Worm (Caenorhabditis elegans) whole organism, L4 larva: Measurements from ENCODE around the gene F57G12.2.
A peak's percentile ranks its signal among the peaks of the same experiment; 100 is the strongest.

Experiments used
- T20F7.1 ChIP-seq: fragments of 200-800 bp; sonication (Bioruptor generic); optimal IDR thresholded peaks from 2 replicates; lab custom pipeline; 2018; ENCODE audit warnings: mild to moderate bottlenecking, missing genetic modification characterization, missing compliant biosample characterization
- aha-1 ChIP-seq: fragments of 150-350 bp; peaks from one replicate; lab custom pipeline; 2014; ENCODE audit warnings: missing biosample characterization, missing genetic modification characterization
- ceh-20 ChIP-seq: fragments of 200-800 bp; sonication (Bioruptor generic); IDR thresholded peaks from 2 replicates; pipeline ENCODE4 v1.3.6; 2022; ENCODE audit warnings: missing genetic modification reagents, missing genetic modification characterization, missing compliant biosample characterization
- ctbp-1 ChIP-seq: fragments of 200-800 bp; sonication (Bioruptor generic); IDR thresholded peaks from 2 replicates; pipeline ENCODE4 v1.3.6; 2022; ENCODE audit warnings: missing genetic modification reagents, missing genetic modification characterization, missing compliant biosample characterization
- daf-16 ChIP-seq, 3 experiments: sonication (generic microtip); optimal IDR thresholded peaks; 2 replicates each; lab custom pipeline; 2016 to 2017; ENCODE audit warnings: missing genetic modification characterization in 3 of 3, missing genetic modification reagents in 3 of 3, mild to moderate bottlenecking in 2 of 3, missing compliant biosample characterization in 2 of 3, missing biosample characterization in 1 of 3, moderate library complexity in 1 of 3
- daf-19 ChIP-seq: fragments of 200-800 bp; sonication (Bioruptor generic); conservative IDR thresholded peaks from 2 replicates; pipeline ENCODE4 v1.3.6; 2022; ENCODE audit warnings: missing genetic modification characterization, missing compliant biosample characterization
- dmd-6 ChIP-seq: fragments of 200-800 bp; sonication (Bioruptor generic); IDR thresholded peaks from 2 replicates; pipeline ENCODE4 v1.3.6; 2022; ENCODE audit warnings: missing genetic modification reagents, missing genetic modification characterization, missing compliant biosample characterization
- dmd-8 ChIP-seq: fragments of 200-800 bp; sonication (Bioruptor generic); IDR thresholded peaks from 2 replicates; pipeline ENCODE4 v1.3.6; 2022; ENCODE audit warnings: missing genetic modification characterization, missing compliant biosample characterization
- dpl-1 ChIP-seq: fragments of 150-350 bp; optimal IDR thresholded peaks from 2 replicates; lab custom pipeline; 2014; ENCODE audit warnings: missing biosample characterization, missing genetic modification reagents, missing genetic modification characterization
- dve-1 ChIP-seq: sonication (generic microtip); optimal IDR thresholded peaks from 2 replicates; lab custom pipeline; 2017; ENCODE audit warnings: antibody characterized with exemption, mild to moderate bottlenecking, missing genetic modification characterization, missing compliant biosample characterization; ENCODE audit not compliant: insufficient read depth
- egl-43 ChIP-seq: fragments of 200-800 bp; sonication (Bioruptor generic); IDR thresholded peaks from 2 replicates; pipeline ENCODE4 v1.3.6; 2022; ENCODE audit warnings: missing genetic modification reagents, missing genetic modification characterization, missing compliant biosample characterization
- gei-8 ChIP-seq: fragments of 200-800 bp; sonication (Bioruptor generic); optimal IDR thresholded peaks from 2 replicates; lab custom pipeline; 2018; ENCODE audit warnings: mild to moderate bottlenecking, missing genetic modification characterization, missing compliant biosample characterization
- hif-1 ChIP-seq, 2 experiments: sonication (generic microtip); optimal IDR thresholded peaks; 2 replicates each; lab custom pipeline; 2016 to 2017; ENCODE audit warnings: missing compliant biosample characterization in 2 of 2, missing genetic modification characterization in 2 of 2, missing genetic modification reagents in 2 of 2, missing genotype in 2 of 2, mild to moderate bottlenecking in 1 of 2
- hlh-11 ChIP-seq: fragments of 200-800 bp; sonication (Bioruptor generic); optimal IDR thresholded peaks from 2 replicates; lab custom pipeline; 2018; ENCODE audit warnings: mild to moderate bottlenecking, missing genetic modification characterization, missing compliant biosample characterization
- hlh-30 ChIP-seq: sonication (generic microtip); optimal IDR thresholded peaks from 2 replicates; lab custom pipeline; 2017; ENCODE audit warnings: antibody characterized with exemption, mild to moderate bottlenecking, missing genetic modification characterization, missing compliant biosample characterization; ENCODE audit not compliant: insufficient read depth
- lin-13 ChIP-seq: fragments of 150-350 bp; optimal IDR thresholded peaks from 2 replicates; lab custom pipeline; 2014; ENCODE audit warnings: missing biosample characterization, missing genetic modification reagents, missing genetic modification characterization
- lin-38 ChIP-seq: fragments of 200-800 bp; sonication (Bioruptor generic); IDR thresholded peaks from 2 replicates; pipeline ENCODE4 v1.3.6; 2022; ENCODE audit warnings: missing genetic modification reagents, missing genetic modification characterization, missing compliant biosample characterization
- lir-3 ChIP-seq: sonication (generic microtip); optimal IDR thresholded peaks from 2 replicates; lab custom pipeline; 2016; ENCODE audit warnings: mild to moderate bottlenecking, missing genetic modification characterization, missing compliant biosample characterization
- lsy-2 ChIP-seq, 2 experiments: fragments of 150-350 bp in 1 of 2; sonication (generic microtip) in 1 of 2; optimal IDR thresholded peaks; 2 replicates each; lab custom pipeline; 2014 to 2017; ENCODE audit warnings: missing biosample characterization in 2 of 2, missing genetic modification characterization in 2 of 2
- mdl-1 ChIP-seq, 2 experiments: fragments of 150-350 bp in 1 of 2; sonication (generic microtip) in 1 of 2; optimal IDR thresholded peaks; 2 replicates each; lab custom pipeline; 2014 to 2017; ENCODE audit warnings: missing biosample characterization in 2 of 2, missing genetic modification characterization in 2 of 2
- mdt-29 ChIP-seq: fragments of 200-800 bp; sonication (Bioruptor generic); IDR thresholded peaks from 2 replicates; pipeline ENCODE4 v1.3.6; 2022; ENCODE audit warnings: missing genetic modification reagents, missing genetic modification characterization, missing compliant biosample characterization
- mep-1 ChIP-seq: fragments of 150-350 bp; sonication (generic microtip); optimal IDR thresholded peaks from 3 replicates; lab custom pipeline; 2014; ENCODE audit warnings: missing biosample characterization, missing genetic modification characterization
- nhr-25 ChIP-seq: sonication (generic microtip); optimal IDR thresholded peaks from 2 replicates; lab custom pipeline; 2017; ENCODE audit warnings: missing genetic modification characterization, mild to moderate bottlenecking, missing compliant biosample characterization, antibody characterized with exemption, moderate library complexity, borderline replicate concordance; ENCODE audit not compliant: insufficient read depth
- nhr-28 ChIP-seq: fragments of 150-350 bp; optimal IDR thresholded peaks from 2 replicates; lab custom pipeline; 2014; ENCODE audit warnings: missing biosample characterization, missing genetic modification characterization
- nhr-41 ChIP-seq: fragments of 200-800 bp; sonication (Bioruptor generic); IDR thresholded peaks from 2 replicates; pipeline ENCODE4 v1.3.6; 2022; ENCODE audit warnings: missing genetic modification reagents, missing genetic modification characterization, missing compliant biosample characterization
- nhr-48 ChIP-seq: sonication (generic microtip); optimal IDR thresholded peaks from 2 replicates; lab custom pipeline; 2016; ENCODE audit warnings: mild to moderate bottlenecking, missing genetic modification characterization, missing compliant biosample characterization
- pha-4 ChIP-seq, 2 experiments: fragments of 150-350 bp in 1 of 2; fragments of 200-800 bp in 1 of 2; sonication (Bioruptor generic) in 1 of 2; IDR thresholded peaks in 1 of 2; optimal IDR thresholded peaks in 1 of 2; 2 replicates each; pipeline versions ENCODE4 v1.3.6 to Lab custom; 2014 to 2022; ENCODE audit warnings: missing genetic modification characterization in 2 of 2, missing genetic modification reagents in 2 of 2, missing biosample characterization in 1 of 2, missing compliant biosample characterization in 1 of 2
- pqm-1 ChIP-seq: sonication (generic microtip); optimal IDR thresholded peaks from 2 replicates; lab custom pipeline; 2017; ENCODE audit warnings: missing biosample characterization, missing genetic modification characterization
- rbr-2 ChIP-seq: sonication (generic microtip); optimal IDR thresholded peaks from 2 replicates; lab custom pipeline; 2016; ENCODE audit warnings: missing genotype, missing genetic modification characterization, missing compliant biosample characterization
- saeg-2 ChIP-seq: fragments of 200-800 bp; sonication (Bioruptor generic); IDR thresholded peaks from 2 replicates; pipeline ENCODE4 v1.3.6; 2022; ENCODE audit warnings: missing genetic modification reagents, missing genetic modification characterization, missing compliant biosample characterization
- unc-130 ChIP-seq: sonication (generic microtip); optimal IDR thresholded peaks from 2 replicates; lab custom pipeline; 2016; ENCODE audit warnings: missing genetic modification reagents, missing genetic modification characterization, missing compliant biosample characterization
- unc-39 ChIP-seq: sonication (generic microtip); optimal IDR thresholded peaks from 2 replicates; lab custom pipeline; 2017; ENCODE audit warnings: missing biosample characterization, missing genetic modification characterization
- unc-62 ChIP-seq, 3 experiments: fragments of 150-350 bp in 1 of 3; sonication (generic microtip); optimal IDR thresholded peaks in 2 of 3; peaks in 1 of 3; 1 replicate in 1 of 3; 2 replicates in 2 of 3; lab custom pipeline; 2014 to 2017; ENCODE audit warnings: missing biosample characterization in 3 of 3, missing genetic modification characterization in 3 of 3, missing genetic modification reagents in 3 of 3, missing genotype in 1 of 3
- zfp-2 ChIP-seq: sonication (generic microtip); optimal IDR thresholded peaks from 2 replicates; lab custom pipeline; 2016; ENCODE audit warnings: mild to moderate bottlenecking, missing genetic modification characterization, missing compliant biosample characterization

F57G12.2 gene

ce11 chrX:12181606-12182005 is 21.8 kb upstream of the F57G12.2 start:
- TF ChIP-seq nhr-25 (tag; lab: Kevin White, UChicago) (peak; percentile 12), unc-39 (tag; lab: Kevin White, UChicago) (no peak), nhr-28 (peak; percentile 11), nhr-41 (GFP tag; lab: Robert Waterston, UW) (no peak), dmd-6 (GFP tag; lab: Robert Waterston, UW) (0 out of 2 replicates have a peak, but pooled peaks have one; percentile 30), saeg-2 (GFP tag; lab: Robert Waterston, UW) (no peak), pqm-1 (tag; lab: Kevin White, UChicago) (no peak), dve-1 (peak; percentile 57), hlh-11 (peak; percentile 41), lin-13 (GFP tag; lab: Kevin White, UChicago) (no peak), dmd-8 (GFP tag; lab: Robert Waterston, UW) (no peak), daf-16 (GFP tag; optimal IDR thresholded peaks at IDR 0.05; lab: Kevin White, UChicago) (no peak), daf-16 (tag; optimal IDR thresholded peaks at IDR 0.05; lab: Kevin White, UChicago) (peak; percentile 13), hlh-30 (peak; percentile 25)

ce11 chrX:12180681-12181080 is 20.8 kb upstream of the F57G12.2 start:
- TF ChIP-seq ceh-20 (GFP tag; lab: Robert Waterston, UW) (0 out of 2 replicates have a peak, but pooled peaks have one; percentile 64), mep-1 (tag; lab: Kevin White, UChicago) (peak; percentile 42), lir-3 (tag; lab: Kevin White, UChicago) (no peak), hlh-11 (peak; percentile 45), nhr-48 (peak; percentile 22), lsy-2 (tag; optimal IDR thresholded peaks at IDR 0.05; lab: Kevin White, UChicago) (peak in 1 of 2 experiments; percentile 28), dve-1 (peak; percentile 35), dpl-1 (no peak), mdl-1 (tag; optimal IDR thresholded peaks at IDR 0.05; lab: Kevin White, UChicago) (peak in 1 of 2 experiments; percentile 38), nhr-25 (tag; lab: Kevin White, UChicago) (peak; percentile 57), T20F7.1 (no peak), dmd-6 (GFP tag; lab: Robert Waterston, UW) (peak; percentile 27), unc-62 (GFP tag; optimal IDR thresholded peaks at IDR 0.05 in 1 of 2; lab: Kevin White, UChicago) (peak in 1 of 2 experiments; percentile 99), unc-62 (tag; optimal IDR thresholded peaks at IDR 0.05; lab: Kevin White, UChicago) (no peak), rbr-2 (tag; lab: Kevin White, UChicago) (no peak), ctbp-1 (GFP tag; lab: Robert Waterston, UW) (0 out of 2 replicates have a peak, but pooled peaks have one; percentile 16), nhr-28 (peak; percentile 34), aha-1 (tag; lab: Kevin White, UChicago) (peak; percentile 74), hif-1 (tag; optimal IDR thresholded peaks at IDR 0.05; lab: Kevin White, UChicago) (peak in 1 of 2 experiments; percentile 1)

- TF ChIP-seq hif-1 (tag; optimal IDR thresholded peaks at IDR 0.05; lab: Kevin White, UChicago) (no peak), daf-19 (GFP tag; lab: Robert Waterston, UW) (0 out of 2 replicates have a peak, but pooled peaks have one; percentile 11), zfp-2 (tag; lab: Kevin White, UChicago) (no peak), egl-43 (GFP tag; lab: Robert Waterston, UW) (peak; percentile 35; the same call in 1 of the 2 replicates), gei-8 (no peak), unc-130 (GFP tag; lab: Kevin White, UChicago) (no peak)
Measured at ce11 chrX:12179817-12180384, 20.0 kb upstream of the F57G12.2 start.

ce11 chrX:12179090-12179488 is 19.2 kb upstream of the F57G12.2 start:
- TF ChIP-seq daf-16 (GFP tag; optimal IDR thresholded peaks at IDR 0.05; lab: Kevin White, UChicago) (peak in 1 of 2 experiments; percentile 54), daf-16 (tag; optimal IDR thresholded peaks at IDR 0.05; lab: Kevin White, UChicago) (peak; percentile 41), dve-1 (peak; percentile 20), lin-38 (GFP tag; lab: Robert Waterston, UW) (no peak), hlh-11 (peak; percentile 32), aha-1 (tag; lab: Kevin White, UChicago) (peak; percentile 26), mdt-29 (GFP tag; lab: Robert Waterston, UW) (no peak), pha-4 (GFP tag; IDR thresholded peaks at IDR 0.05; lab: Robert Waterston, UW) (peak; percentile 58), pha-4 (tag; optimal IDR thresholded peaks at IDR 0.05; lab: Kevin White, UChicago) (peak; percentile 11)
